Worm (Caenorhabditis elegans): ENCODE data around the gene F58B4.2.

F58B4.2 gene

DNA sequence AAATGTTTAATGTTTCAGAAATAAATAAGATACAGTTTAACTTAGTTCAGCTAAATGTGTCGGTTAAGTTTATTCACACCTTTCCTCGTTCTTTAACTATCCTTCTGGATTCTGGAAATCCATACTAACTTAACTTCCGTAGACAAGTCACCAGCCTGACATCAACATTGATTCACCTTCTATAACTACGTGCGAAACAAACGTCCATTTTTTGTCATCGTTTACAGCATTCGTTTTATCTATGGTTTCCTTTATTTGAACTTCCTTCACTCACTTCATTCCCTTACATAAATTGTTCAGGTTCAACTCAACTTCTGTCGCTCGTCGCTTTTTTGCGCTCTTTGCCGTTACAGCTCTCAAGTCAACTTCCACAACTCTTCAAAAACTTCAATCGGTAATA lies 22.9 kb upstream of the F58B4.2 start, which contains the start of gene F17C11.26:
F17C11.26 (plus strand) TSS at position 301 of the 400 bp plus-strand sequence.
- no peak for TF ChIP-seq pat-9 (tag; optimal IDR thresholded peaks at IDR 0.05)
- TF ChIP-seq pros-1 (tag; optimal IDR thresholded peaks at IDR 0.05): no peak
- TF ChIP-seq elt-4 (tag; optimal IDR thresholded peaks at IDR 0.05): no peak
- no peak for TF ChIP-seq unc-55 (GFP tag; optimal IDR thresholded peaks at IDR 0.05)
- TF ChIP-seq ceh-34 (tag; optimal IDR thresholded peaks at IDR 0.05): no peak
- TF ChIP-seq ceh-6 (GFP tag; optimal IDR thresholded peaks at IDR 0.05): no peak
- no peak for TF ChIP-seq hlh-8 (tag; optimal IDR thresholded peaks at IDR 0.05)
- TF ChIP-seq hlh-30 (tag; optimal IDR thresholded peaks at IDR 0.05; ENCODE audit: insufficient read depth): no peak
- TF ChIP-seq K02D7.2 (tag; optimal IDR thresholded peaks at IDR 0.05): no peak
- TF ChIP-seq lin-11 (tag; optimal IDR thresholded peaks at IDR 0.05): no peak
- no peak for TF ChIP-seq mec-3 (tag; optimal IDR thresholded peaks at IDR 0.05; ENCODE audit: borderline replicate concordance)
- no peak for TF ChIP-seq npax-4 (tag; optimal IDR thresholded peaks at IDR 0.05)
- TF ChIP-seq fax-1 (tag; optimal IDR thresholded peaks at IDR 0.05): no peak

DNA sequence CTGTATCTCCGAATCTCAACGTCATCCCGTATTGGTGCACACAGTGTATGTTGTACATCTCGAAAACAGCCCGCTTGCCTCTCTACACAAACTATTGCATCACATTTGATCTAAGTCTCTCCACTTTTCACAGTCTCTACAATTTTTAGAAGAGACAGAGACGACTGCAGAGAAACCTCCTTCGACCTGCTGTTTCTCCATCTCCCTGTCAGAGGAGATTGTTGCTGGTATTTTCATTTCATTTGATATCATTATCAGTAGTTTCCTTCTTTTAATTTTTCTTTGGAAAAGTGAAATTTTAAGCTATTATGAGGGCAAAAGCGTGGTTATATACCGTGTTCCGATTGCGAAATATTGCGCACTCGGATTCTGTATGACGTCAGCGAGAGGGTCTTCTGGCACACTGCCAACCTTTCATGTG lies 22.3 kb upstream of the F58B4.2 start:
- TF ChIP-seq ref-2 (tag; optimal IDR thresholded peaks at IDR 0.05): peak; percentile 37
- TF ChIP-seq pqm-1 (tag; optimal IDR thresholded peaks at IDR 0.05): peak; percentile 49
- TF ChIP-seq hlh-30 (tag; optimal IDR thresholded peaks at IDR 0.05; ENCODE audit: insufficient read depth): no peak
- no peak for TF ChIP-seq pax-1 (tag; optimal IDR thresholded peaks at IDR 0.05)
- no peak for TF ChIP-seq lin-11 (tag; optimal IDR thresholded peaks at IDR 0.05)
- no peak for TF ChIP-seq fkh-10 (GFP tag; optimal IDR thresholded peaks at IDR 0.05)
- TF ChIP-seq unc-55 (GFP tag; optimal IDR thresholded peaks at IDR 0.05): peak; percentile 29
- peak; percentile 71 for TF ChIP-seq elt-2 (tag; optimal IDR thresholded peaks at IDR 0.05)
- no peak for TF ChIP-seq hlh-6 (tag; optimal IDR thresholded peaks at IDR 0.05)
- TF ChIP-seq ceh-30 (tag; optimal IDR thresholded peaks at IDR 0.05): no peak
- no peak for TF ChIP-seq tbx-2 (tag; optimal IDR thresholded peaks at IDR 0.05)
- peak; percentile 68 for TF ChIP-seq nfya-1 (tag; optimal IDR thresholded peaks at IDR 0.05)
- TF ChIP-seq pros-1 (tag; optimal IDR thresholded peaks at IDR 0.05): no peak
- TF ChIP-seq ztf-16 (tag; optimal IDR thresholded peaks at IDR 0.05): no peak
- TF ChIP-seq nhr-11 (tag; optimal IDR thresholded peaks at IDR 0.05): no peak
- no peak for TF ChIP-seq ceh-14 (tag; optimal IDR thresholded peaks at IDR 0.05)
- no peak for TF ChIP-seq mec-3 (tag; optimal IDR thresholded peaks at IDR 0.05; ENCODE audit: borderline replicate concordance)
- peak; percentile 24 for TF ChIP-seq unc-42 (tag; optimal IDR thresholded peaks at IDR 0.05)
- TF ChIP-seq sdc-2 (tag; optimal IDR thresholded peaks at IDR 0.05): no peak
- TF ChIP-seq eyg-1 (tag; optimal IDR thresholded peaks at IDR 0.05): no peak
- no peak for TF ChIP-seq odd-2 (tag; optimal IDR thresholded peaks at IDR 0.05)
- no peak for TF ChIP-seq zip-5 (tag; optimal IDR thresholded peaks at IDR 0.05)
- TF ChIP-seq sox-4 (tag; optimal IDR thresholded peaks at IDR 0.05): no peak
- no peak for TF ChIP-seq fkh-6 (tag; optimal IDR thresholded peaks at IDR 0.05)
- no peak for TF ChIP-seq pha-4 (tag; optimal IDR thresholded peaks at IDR 0.05)
- TF ChIP-seq hlh-15 (tag; optimal IDR thresholded peaks at IDR 0.05): no peak
- no peak for TF ChIP-seq madf-2 (tag; optimal IDR thresholded peaks at IDR 0.05)

DNA sequence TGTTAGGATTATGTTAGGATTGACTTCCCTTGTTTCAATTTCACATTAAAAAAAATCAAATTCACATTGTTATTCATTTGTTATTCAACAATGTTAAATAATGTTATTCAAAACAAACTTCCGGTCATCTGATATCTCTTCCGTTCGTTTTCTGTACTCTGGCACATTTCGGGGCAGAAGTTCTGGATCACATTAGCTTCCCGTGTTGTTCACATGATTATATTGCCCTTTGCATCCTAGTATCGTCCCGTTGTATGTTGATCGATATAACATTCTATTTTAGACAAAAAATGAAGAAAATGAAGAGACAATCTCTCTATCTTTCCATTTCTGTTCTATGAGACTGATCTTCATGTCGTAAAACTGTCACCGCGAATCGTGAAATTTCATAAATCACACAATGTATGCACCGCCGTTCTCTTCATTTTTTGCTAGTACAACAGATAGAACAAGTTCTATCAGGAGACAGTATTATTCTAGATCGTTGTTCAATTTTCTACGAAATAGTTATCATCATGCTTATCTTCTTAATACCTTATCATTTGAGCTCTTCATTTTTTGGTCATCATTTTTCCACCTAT lies 21.8 kb upstream of the F58B4.2 start:
- no peak for TF ChIP-seq ceh-2 (tag; optimal IDR thresholded peaks at IDR 0.05)
- TF ChIP-seq ceh-48 (tag; optimal IDR thresholded peaks at IDR 0.05): no peak
- TF ChIP-seq syd-9 (tag; optimal IDR thresholded peaks at IDR 0.05): no peak
- no peak for TF ChIP-seq pha-4 (tag; optimal IDR thresholded peaks at IDR 0.05)
- TF ChIP-seq unc-55 (GFP tag; optimal IDR thresholded peaks at IDR 0.05): no peak
- no peak for TF ChIP-seq eyg-1 (tag; optimal IDR thresholded peaks at IDR 0.05)
- TF ChIP-seq rnt-1 (tag; optimal IDR thresholded peaks at IDR 0.05): no peak
- no peak for TF ChIP-seq ceh-45 (GFP tag; IDR thresholded peaks at IDR 0.05)
- TF ChIP-seq che-1 (tag; optimal IDR thresholded peaks at IDR 0.05): no peak
- no peak for TF ChIP-seq ceh-30 (tag; optimal IDR thresholded peaks at IDR 0.05)
- no peak for TF ChIP-seq pqm-1 (tag; optimal IDR thresholded peaks at IDR 0.05)
- no peak for TF ChIP-seq madf-2 (tag; optimal IDR thresholded peaks at IDR 0.05)
- TF ChIP-seq F13H6.1 (tag; optimal IDR thresholded peaks at IDR 0.05): no peak
- TF ChIP-seq pha-2 (tag; optimal IDR thresholded peaks at IDR 0.05): no peak
